Fruit fly (Drosophila melanogaster): Measurements from ENCODE around the gene CG14636.
"Not testable (repeated sequence)": the region's sequence is repeated elsewhere in the genome, so short reads cannot be mapped to it uniquely, and the experiment has no call there.

Gene CG14636

DNA sequence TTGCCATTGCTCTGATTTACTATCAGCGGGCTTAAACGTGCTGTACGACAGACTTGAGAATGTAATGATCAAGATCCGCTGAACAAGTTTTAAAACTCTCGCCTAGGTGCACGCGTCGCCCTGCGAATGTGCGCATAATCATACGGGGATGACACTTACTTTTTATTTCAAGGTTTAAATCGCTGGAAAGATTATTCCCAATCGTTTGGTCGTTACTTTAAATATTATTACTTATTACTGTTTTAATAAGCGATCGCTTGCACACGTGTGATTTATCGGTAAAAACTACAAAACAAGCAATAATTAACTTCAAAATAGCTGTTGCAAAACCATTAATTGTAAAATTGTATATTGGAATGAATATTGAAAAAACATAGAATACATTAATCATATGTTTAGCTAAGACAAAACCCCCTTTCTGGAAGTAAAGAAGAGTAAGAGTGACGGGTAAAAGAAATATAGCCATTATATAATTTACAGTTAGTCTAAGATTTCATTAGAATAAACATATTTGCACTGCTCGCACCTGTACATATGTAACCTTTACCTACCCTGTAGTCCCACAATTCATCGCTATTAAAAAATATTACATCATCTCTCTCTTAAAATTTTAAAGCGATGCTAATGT, 14.1 kb upstream of the CG14636 start, which contains the start of gene DhpD:
TSS of gene DhpD (minus strand) at position 102 of the 628 bp plus-strand sequence.
- TF ChIP-seq noc (tag; optimal IDR thresholded peaks at IDR 0.05) = peak; percentile 87

DNA sequence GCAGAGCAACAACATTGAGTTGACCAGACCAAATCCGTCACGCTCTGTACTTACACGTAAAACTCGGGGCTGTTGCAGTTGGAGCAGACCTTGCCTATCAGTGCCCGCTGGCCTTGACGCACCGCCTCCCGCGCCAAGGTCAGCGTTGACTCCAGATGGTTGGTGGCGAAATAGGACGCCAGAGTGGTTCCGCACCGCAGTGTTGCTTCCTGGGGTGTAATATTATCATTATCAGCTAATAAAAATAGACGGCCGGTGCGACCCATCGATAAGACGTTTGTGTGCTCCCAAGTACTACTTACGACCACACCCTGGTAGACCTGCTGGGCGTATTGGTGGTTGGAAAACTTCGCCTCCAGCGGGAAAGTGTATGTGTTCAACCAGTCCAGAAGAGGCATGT, 13.3 kb upstream of the CG14636 start:
- TF ChIP-seq noc (tag; optimal IDR thresholded peaks at IDR 0.05) = no peak

dm6 chr3R:4220780-4221179, 5.7 kb upstream of the CG14636 start:
- TF ChIP-seq noc (tag; optimal IDR thresholded peaks at IDR 0.05) = no peak

DNA sequence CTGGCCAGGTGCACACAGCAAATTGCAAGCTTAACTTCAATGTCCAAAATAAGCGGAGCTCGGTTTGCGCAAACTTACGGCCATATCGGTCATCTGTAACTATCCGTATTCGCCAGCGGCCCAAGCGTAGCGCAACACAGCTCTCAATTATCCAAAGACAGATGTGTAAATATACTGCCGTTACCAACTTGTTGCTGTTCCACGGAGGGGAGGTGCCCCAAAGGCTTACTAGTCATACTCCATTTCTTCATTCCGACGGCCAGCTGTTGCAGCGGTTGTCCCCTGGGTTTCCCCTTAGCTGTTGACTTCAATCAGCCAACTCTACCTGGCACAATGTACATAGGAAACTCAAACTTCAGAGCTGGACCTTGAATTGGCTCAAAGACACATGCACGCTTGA, 4.9 kb upstream of the CG14636 start, which contains the start of gene CG31516:
TSS of gene CG31516 (minus strand) at position 101 of the 400 bp plus-strand sequence.
- no peak for TF ChIP-seq noc (tag; optimal IDR thresholded peaks at IDR 0.05)

dm6 chr3R:4214601-4215000, 513 bp downstream of the CG14636 start:
- no peak for TF ChIP-seq noc (tag; optimal IDR thresholded peaks at IDR 0.05)

- no peak for TF ChIP-seq noc (tag; optimal IDR thresholded peaks at IDR 0.05)
Observed at dm6 chr3R:4214038-4214437, 1.1 kb downstream of the CG14636 start.

DNA sequence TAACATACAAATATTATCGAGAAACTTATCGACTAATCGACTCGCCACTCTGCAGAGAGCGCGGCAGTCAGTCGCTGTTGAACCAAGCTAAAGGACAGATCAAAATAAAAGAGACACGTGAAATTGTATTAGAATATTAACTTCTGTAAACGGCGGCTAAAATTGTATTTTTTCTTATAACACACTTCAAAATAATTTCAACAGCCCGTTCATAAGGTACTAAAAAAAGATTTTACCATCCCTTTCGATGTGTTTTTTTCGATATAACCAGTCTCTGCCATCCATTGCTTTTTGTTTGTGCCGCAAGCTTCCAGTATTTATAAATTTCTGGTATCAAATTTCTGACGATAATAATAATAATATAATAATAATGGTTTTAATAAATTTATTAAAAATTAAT, 3.6 kb downstream of the CG14636 start, which contains the start of gene aux:
TSS of gene aux (plus strand) at position 301 of the 400 bp plus-strand sequence.
- TF ChIP-seq noc (tag; optimal IDR thresholded peaks at IDR 0.05) = not testable (repeated sequence)

dm6 chr3R:4197055-4197454, 18.1 kb downstream of the CG14636 start, which contains the start of gene beta-Man:
beta-Man (plus strand) TSS chr3R:4197206.
- TF ChIP-seq noc (tag; optimal IDR thresholded peaks at IDR 0.05) = no peak

DNA sequence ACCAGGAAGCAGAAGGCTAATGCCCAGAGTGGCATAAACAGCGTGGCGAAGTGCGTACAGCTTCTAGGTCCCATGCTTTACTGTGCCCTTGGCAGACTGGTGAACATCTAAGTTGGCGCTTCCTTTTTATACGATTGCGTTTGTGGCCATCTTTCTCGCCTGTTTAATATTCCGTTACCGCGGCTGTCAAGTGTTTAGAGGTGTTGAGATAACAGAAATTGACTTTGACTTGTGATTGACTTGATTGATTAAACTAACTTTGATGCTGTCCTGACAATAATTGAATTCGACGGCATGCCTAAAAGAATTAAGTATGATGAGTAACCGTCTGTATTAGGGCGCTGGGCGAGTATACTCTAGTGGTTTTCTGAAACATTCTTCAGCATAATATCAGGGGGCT, 25.0 kb downstream of the CG14636 start, which contains the start of gene Dsk:
TSS of gene Dsk (minus strand) at position 101 of the 400 bp plus-strand sequence.
- TF ChIP-seq noc (tag; optimal IDR thresholded peaks at IDR 0.05) = no peak

dm6 chr3R:4186820-4187540, 28.1 kb downstream of the CG14636 start:
- TF ChIP-seq noc (tag; optimal IDR thresholded peaks at IDR 0.05) = peak; percentile 1

DNA sequence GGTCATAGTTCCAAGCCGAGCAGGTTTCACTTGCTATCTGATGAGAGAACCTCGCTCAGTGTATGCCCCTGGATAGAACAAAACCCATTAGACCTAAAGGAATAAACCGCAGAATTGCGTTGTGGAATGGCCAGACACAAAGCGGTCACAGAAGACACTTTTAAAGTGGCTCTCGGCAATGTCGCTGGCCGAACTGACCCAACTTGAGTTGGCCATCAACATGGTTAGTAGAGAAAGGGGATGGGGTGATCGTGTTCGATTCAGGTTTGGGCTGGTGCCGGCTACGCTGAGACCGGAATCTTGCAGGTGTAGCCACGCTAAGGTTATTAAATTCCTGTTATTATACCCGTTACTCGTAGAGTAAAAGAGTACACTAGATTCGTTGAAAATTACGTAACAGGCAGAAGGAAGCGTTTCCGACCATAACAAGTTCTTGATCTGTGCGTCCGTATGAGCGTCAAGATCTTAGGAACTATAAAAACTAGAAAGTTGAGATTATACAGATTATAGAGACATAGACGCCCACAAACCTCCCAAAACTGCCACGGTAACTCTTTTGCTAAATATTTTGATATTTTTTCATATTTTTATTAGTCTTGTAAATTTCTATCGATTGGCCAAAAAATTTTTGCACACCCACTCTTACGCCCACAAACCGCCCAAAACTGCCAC, 34.4 kb downstream of the CG14636 start:
- no peak for TF ChIP-seq noc (tag; optimal IDR thresholded peaks at IDR 0.05)

- TF ChIP-seq noc (tag; optimal IDR thresholded peaks at IDR 0.05) = no peak
Observed at dm6 chr3R:4178750-4179485, 36.2 kb downstream of the CG14636 start.

DNA sequence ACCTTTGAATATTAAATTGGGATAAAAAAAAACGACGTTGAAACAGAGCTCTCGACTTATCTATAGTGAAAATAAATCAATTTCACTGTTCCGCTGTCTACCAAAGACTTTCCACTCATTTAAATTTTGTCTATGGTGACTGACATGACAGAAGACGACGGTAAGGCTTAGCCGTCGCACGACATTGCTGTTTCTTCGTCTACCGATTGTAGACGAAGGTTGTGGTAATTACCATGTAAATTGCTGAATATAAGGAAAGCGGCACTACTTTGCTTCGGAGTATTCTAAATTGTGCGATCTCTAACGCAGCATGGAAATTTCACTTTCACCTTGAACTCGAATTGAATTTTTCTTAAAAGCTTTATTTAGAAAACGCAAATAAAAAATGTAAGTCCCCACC, 38.4 kb downstream of the CG14636 start:
- TF ChIP-seq noc (tag; optimal IDR thresholded peaks at IDR 0.05) = no peak

dm6 chr3R:4174975-4175374, 40.1 kb downstream of the CG14636 start:
- TF ChIP-seq noc (tag; optimal IDR thresholded peaks at IDR 0.05) = no peak

DNA sequence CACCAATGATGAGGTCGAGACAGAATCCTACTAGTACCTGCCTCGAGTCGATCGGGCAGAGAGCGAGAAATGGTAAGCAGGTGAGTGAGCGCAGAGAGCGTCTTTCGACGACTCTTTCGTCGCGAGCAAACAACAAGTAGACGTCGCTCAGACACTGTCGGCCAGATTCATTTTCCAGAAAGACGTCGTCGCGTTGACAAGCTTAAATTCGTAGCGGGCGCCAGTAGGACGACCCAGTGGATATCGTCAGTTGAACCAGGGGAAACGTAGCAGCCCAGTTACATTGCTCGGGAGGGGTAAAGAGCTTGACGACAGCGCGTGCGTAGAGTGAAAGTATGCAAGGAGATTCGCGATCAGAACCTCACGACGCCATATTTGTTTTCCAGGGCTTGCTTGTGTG, 40.6 kb downstream of the CG14636 start, which contains the start of gene CG12581:
TSS of gene CG12581 (plus strand) at position 163 of the 400 bp plus-strand sequence.
- no peak for TF ChIP-seq noc (tag; optimal IDR thresholded peaks at IDR 0.05)

DNA sequence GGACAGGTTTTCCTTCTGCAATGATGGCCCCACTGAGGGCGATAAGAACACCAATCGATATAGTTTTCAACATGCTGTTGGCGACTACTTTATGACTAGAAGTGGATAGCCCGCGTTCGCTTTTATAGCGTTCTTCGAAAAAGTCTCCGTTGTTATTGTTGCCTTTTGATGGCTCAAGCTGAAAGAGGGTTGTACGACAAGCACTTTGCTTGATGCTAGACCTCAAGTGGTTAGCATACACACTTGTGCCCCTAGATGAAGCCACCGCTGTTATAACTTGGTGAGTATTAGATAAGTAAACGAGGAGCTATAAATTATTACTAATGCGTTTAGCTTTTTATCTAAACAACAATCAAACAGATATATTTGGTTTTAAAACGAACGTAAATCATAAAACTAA, 53.0 kb downstream of the CG14636 start, which contains the start of gene CG40198:
TSS of gene CG40198 (minus strand) at position 101 of the 400 bp plus-strand sequence.
- no peak for TF ChIP-seq noc (tag; optimal IDR thresholded peaks at IDR 0.05)

All from whole organism, larva.